Worm (Caenorhabditis elegans): ENCODE data around the gene ZK512.4.

- TF ChIP-seq let-607 (tag; optimal IDR thresholded peaks at IDR 0.05), result no peak
- no peak for TF ChIP-seq T26A5.8 (tag; optimal IDR thresholded peaks at IDR 0.05)
- no peak for TF ChIP-seq F57A8.1 (GFP tag; optimal IDR thresholded peaks at IDR 0.05)
- no peak for TF ChIP-seq D2030.7 (GFP tag; IDR thresholded peaks at IDR 0.05)
- TF ChIP-seq F23B12.7 (tag; optimal IDR thresholded peaks at IDR 0.05; ENCODE audit: insufficient read depth), result no peak
- TF ChIP-seq ama-1 (optimal IDR thresholded peaks at IDR 0.05), result no peak
- TF ChIP-seq ama-1 (GFP tag; optimal IDR thresholded peaks at IDR 0.05), result no peak
- TF ChIP-seq efl-1 (GFP tag; optimal IDR thresholded peaks at IDR 0.05), result no peak
- TF ChIP-seq pha-4 (tag; optimal IDR thresholded peaks at IDR 0.05), result no peak
- TF ChIP-seq C06A6.2 (GFP tag; conservative IDR thresholded peaks at IDR 0.05), result no peak
- TF ChIP-seq B0261.1 (tag; optimal IDR thresholded peaks at IDR 0.05), result no peak
- no peak for TF ChIP-seq mel-28 (tag; optimal IDR thresholded peaks at IDR 0.05; ENCODE audit: borderline replicate concordance)
These were observed 17.5 kb downstream of the ZK512.4 start, which contains the start of gene dgk-3 for ce11 chrIII:9162634-9163118.

Measured in whole organism, young adult.